ENCODE assay signal across 1 fruit fly cellular context in genomic region chrX:11806196-11806595, dm6.
TF ChIP-seq lines count a peak whose summit lies in the region.

No protein-coding gene starts in this region.

TF ChIP-seq in whole organism, embryonic, 481 proteins besides CTCF, POLR2A, EP300 and RAD21 (continued from another document):
- peak; percentile 30 for TF ChIP-seq BEAF-32 (GFP tag; optimal IDR thresholded peaks at IDR 0.05; lab: Kevin White, UChicago)
- TF ChIP-seq lab (GFP tag; optimal IDR thresholded peaks at IDR 0.05; lab: Kevin White, UChicago), result peak; percentile 48
- no peak for TF ChIP-seq lov (optimal IDR thresholded peaks at IDR 0.05; lab: Kevin White, UChicago)
- TF ChIP-seq lov (GFP tag; IDR thresholded peaks at IDR 0.05; lab: Robert Waterston, UW), result 0 out of 3 replicates have a peak, but pooled peaks have one; percentile 23
- peak; percentile 47 for TF ChIP-seq Hmr (GFP tag; optimal IDR thresholded peaks at IDR 0.05; lab: Kevin White, UChicago)
- peak; percentile 15 for TF ChIP-seq CG14710 (tag; optimal IDR thresholded peaks at IDR 0.05; lab: Kevin White, UChicago)
- TF ChIP-seq Mad (GFP tag; optimal IDR thresholded peaks at IDR 0.05; lab: Kevin White, UChicago), result no peak
- TF ChIP-seq fd64A (GFP tag; optimal IDR thresholded peaks at IDR 0.05; lab: Kevin White, UChicago), result no peak
- peak; percentile 55 for TF ChIP-seq chm (GFP tag; IDR thresholded peaks at IDR 0.05; lab: Robert Waterston, UW)
- no peak for TF ChIP-seq CG9437 (GFP tag; optimal IDR thresholded peaks at IDR 0.05; lab: Kevin White, UChicago)
- no peak for TF ChIP-seq CG1529 (GFP tag; optimal IDR thresholded peaks at IDR 0.05; lab: Kevin White, UChicago)
- TF ChIP-seq Fer3 (tag; optimal IDR thresholded peaks at IDR 0.05; lab: Kevin White, UChicago), result peak; percentile 12
- TF ChIP-seq bsh (GFP tag; optimal IDR thresholded peaks at IDR 0.05; lab: Kevin White, UChicago), result peak in 1 of 2 experiments; percentile 3
- no peak for TF ChIP-seq Blimp-1 (GFP tag; optimal IDR thresholded peaks at IDR 0.05; lab: Kevin White, UChicago)
- no peak for TF ChIP-seq hkb (optimal IDR thresholded peaks at IDR 0.05; lab: Kevin White, UChicago)
- TF ChIP-seq hkb (GFP tag; IDR thresholded peaks at IDR 0.05; lab: Robert Waterston, UW), result peak; percentile 57
- no peak for TF ChIP-seq CG11247 (GFP tag; IDR thresholded peaks at IDR 0.05; lab: Robert Waterston, UW)
- TF ChIP-seq Bteb2 (GFP tag; optimal IDR thresholded peaks at IDR 0.05; lab: Kevin White, UChicago), result no peak
- peak; percentile 100 for TF ChIP-seq Xbp1 (GFP tag; optimal IDR thresholded peaks at IDR 0.05; lab: Kevin White, UChicago)
- TF ChIP-seq grn (GFP tag; optimal IDR thresholded peaks at IDR 0.05; lab: Kevin White, UChicago), result no peak
- TF ChIP-seq Dp (GFP tag; optimal IDR thresholded peaks at IDR 0.05; lab: Kevin White, UChicago), result peak; percentile 37
- no peak for TF ChIP-seq CG8290 (GFP tag; optimal IDR thresholded peaks at IDR 0.05; lab: Kevin White, UChicago)
- TF ChIP-seq CG8290 (tag; optimal IDR thresholded peaks at IDR 0.05; lab: Kevin White, UChicago), result peak in 1 of 2 experiments; percentile 62
- TF ChIP-seq tna (GFP tag; IDR thresholded peaks at IDR 0.05; lab: Robert Waterston, UW; ENCODE audit: partially characterized antibody), result no peak
- no peak for TF ChIP-seq Dek (tag; optimal IDR thresholded peaks at IDR 0.05; lab: Kevin White, UChicago)
- no peak for TF ChIP-seq Ssrp (tag; optimal IDR thresholded peaks at IDR 0.05; lab: Kevin White, UChicago)
- peak; percentile 45 for TF ChIP-seq B-H2 (GFP tag; optimal IDR thresholded peaks at IDR 0.05; lab: Kevin White, UChicago)
- peak; percentile 19 for TF ChIP-seq Hey (tag; optimal IDR thresholded peaks at IDR 0.05; lab: Kevin White, UChicago)
- TF ChIP-seq CG1832 (GFP tag; optimal IDR thresholded peaks at IDR 0.05; lab: Kevin White, UChicago), result no peak
- no peak for TF ChIP-seq az2 (GFP tag; optimal IDR thresholded peaks at IDR 0.05; lab: Kevin White, UChicago)
- TF ChIP-seq CG3995 (GFP tag; optimal IDR thresholded peaks at IDR 0.05; lab: Kevin White, UChicago), result no peak
- TF ChIP-seq nom (GFP tag; optimal IDR thresholded peaks at IDR 0.05; lab: Kevin White, UChicago), result peak; percentile 56
- TF ChIP-seq knrl (GFP tag; IDR thresholded peaks at IDR 0.05; lab: Robert Waterston, UW; ENCODE audit: partially characterized antibody), result 0 out of 3 replicates have a peak, but pooled peaks have one; percentile 27
- 0 out of 2 replicates have a peak, but pooled peaks have one; percentile 36 for TF ChIP-seq bbx (GFP tag; IDR thresholded peaks at IDR 0.05; lab: Robert Waterston, UW; ENCODE audit: partially characterized antibody)
- TF ChIP-seq klu (GFP tag; IDR thresholded peaks at IDR 0.05; lab: Robert Waterston, UW), result no peak
- TF ChIP-seq CG11560 (tag; IDR thresholded peaks at IDR 0.05; lab: Robert Waterston, UW), result no peak
- TF ChIP-seq CG8924 (tag; optimal IDR thresholded peaks at IDR 0.05; lab: Kevin White, UChicago), result no peak
- no peak for TF ChIP-seq ftz-f1 (GFP tag; optimal IDR thresholded peaks at IDR 0.05; lab: Kevin White, UChicago)
- TF ChIP-seq CG1024 (GFP tag; IDR thresholded peaks at IDR 0.05; lab: Robert Waterston, UW), result no peak
- no peak for TF ChIP-seq zen2 (GFP tag; IDR thresholded peaks at IDR 0.05; lab: Robert Waterston, UW; ENCODE audit: partially characterized antibody)
- TF ChIP-seq mam (GFP tag; optimal IDR thresholded peaks at IDR 0.05; lab: Kevin White, UChicago), result no peak
- TF ChIP-seq dmrt99B (tag; optimal IDR thresholded peaks at IDR 0.05; lab: Kevin White, UChicago), result no peak
- TF ChIP-seq NfI (GFP tag; optimal IDR thresholded peaks at IDR 0.05; lab: Kevin White, UChicago), result peak; percentile 37
- TF ChIP-seq CG7786 (GFP tag; optimal IDR thresholded peaks at IDR 0.05; lab: Kevin White, UChicago), result peak; percentile 5
- TF ChIP-seq fu2 (GFP tag; optimal IDR thresholded peaks at IDR 0.05; lab: Kevin White, UChicago), result no peak
- peak; percentile 3 for TF ChIP-seq ATbp (GFP tag; optimal IDR thresholded peaks at IDR 0.05; lab: Kevin White, UChicago)
- no peak for TF ChIP-seq C15 (GFP tag; IDR thresholded peaks at IDR 0.05; lab: Robert Waterston, UW)
- no peak for TF ChIP-seq D (optimal IDR thresholded peaks at IDR 0.05; lab: Kevin White, UChicago)
- peak; percentile 4 for TF ChIP-seq D (GFP tag; optimal IDR thresholded peaks at IDR 0.05; lab: Kevin White, UChicago)
- TF ChIP-seq CG4404 (GFP tag; IDR thresholded peaks at IDR 0.05; lab: Robert Waterston, UW), result no peak
- TF ChIP-seq fd102C (GFP tag; optimal IDR thresholded peaks at IDR 0.05; lab: Kevin White, UChicago), result no peak
- TF ChIP-seq CG12236 (GFP tag; optimal IDR thresholded peaks at IDR 0.05; lab: Kevin White, UChicago), result no peak
- TF ChIP-seq Sry-β (GFP tag; optimal IDR thresholded peaks at IDR 0.05; lab: Kevin White, UChicago), result no peak
- TF ChIP-seq CG10565 (GFP tag; optimal IDR thresholded peaks at IDR 0.05; lab: Kevin White, UChicago), result no peak
- peak; percentile 81; the same call in 1 of the 3 replicates for TF ChIP-seq CG34422 (GFP tag; IDR thresholded peaks at IDR 0.05; lab: Robert Waterston, UW)
- no peak for TF ChIP-seq CG17612 (GFP tag; IDR thresholded peaks at IDR 0.05; lab: Robert Waterston, UW)
- TF ChIP-seq Rfx (GFP tag; IDR thresholded peaks at IDR 0.05; lab: Robert Waterston, UW), result peak; percentile 38; the same call in 1 of the 2 replicates
- peak; percentile 59 for TF ChIP-seq CG15514 (GFP tag; optimal IDR thresholded peaks at IDR 0.05; lab: Kevin White, UChicago)
- peak; percentile 82 for TF ChIP-seq cg (GFP tag; optimal IDR thresholded peaks at IDR 0.05; lab: Kevin White, UChicago)
- no peak for TF ChIP-seq Side (GFP tag; optimal IDR thresholded peaks at IDR 0.05; lab: Kevin White, UChicago)
- no peak for TF ChIP-seq Usf (GFP tag; optimal IDR thresholded peaks at IDR 0.05; lab: Kevin White, UChicago)
- no peak for TF ChIP-seq gt (GFP tag; IDR thresholded peaks at IDR 0.05; lab: Robert Waterston, UW)
- TF ChIP-seq pan (optimal IDR thresholded peaks at IDR 0.05; lab: Kevin White, UChicago), result no peak
- TF ChIP-seq pan (GFP tag; optimal IDR thresholded peaks at IDR 0.05 in 1 of 2, IDR thresholded peaks at IDR 0.05 in 1 of 2), result peak in 1 of 2 experiments; percentile 15
- TF ChIP-seq CoRest (tag; optimal IDR thresholded peaks at IDR 0.05; lab: Kevin White, UChicago), result peak; percentile 1
- no peak for TF ChIP-seq ssp (GFP tag; IDR thresholded peaks at IDR 0.05; lab: Robert Waterston, UW)
- peak; percentile 65 for TF ChIP-seq Ets65A (GFP tag; lab: Kevin White, UChicago)
- no peak for TF ChIP-seq en (GFP tag; optimal IDR thresholded peaks at IDR 0.05; lab: Kevin White, UChicago)
- TF ChIP-seq Hand (GFP tag; optimal IDR thresholded peaks at IDR 0.05; lab: Kevin White, UChicago), result peak; percentile 21
- TF ChIP-seq bowl (GFP tag; IDR thresholded peaks at IDR 0.05; lab: Robert Waterston, UW), result no peak
- peak; percentile 51 for TF ChIP-seq CG3847 (GFP tag; IDR thresholded peaks at IDR 0.05; lab: Robert Waterston, UW)
- no peak for TF ChIP-seq Dfd (GFP tag; optimal IDR thresholded peaks at IDR 0.05; lab: Kevin White, UChicago)
- peak; percentile 42; the same call in 1 of the 3 replicates for TF ChIP-seq CG6175 (GFP tag; IDR thresholded peaks at IDR 0.05; lab: Robert Waterston, UW)
- TF ChIP-seq CG12219 (GFP tag; optimal IDR thresholded peaks at IDR 0.05; lab: Kevin White, UChicago), result no peak
- peak; percentile 76; the same call in 1 of the 4 replicates for TF ChIP-seq chinmo (GFP tag; IDR thresholded peaks at IDR 0.05; lab: Robert Waterston, UW; ENCODE audit: partially characterized antibody)
- 0 out of 2 replicates have a peak, but pooled peaks have one; percentile 5 for TF ChIP-seq Ada2b (GFP tag; IDR thresholded peaks at IDR 0.05; lab: Robert Waterston, UW)
- TF ChIP-seq TFAM (GFP tag; optimal IDR thresholded peaks at IDR 0.05; lab: Kevin White, UChicago), result no peak
- TF ChIP-seq CG34376 (GFP tag; optimal IDR thresholded peaks at IDR 0.05; lab: Kevin White, UChicago), result peak; percentile 36
- peak; percentile 53 for TF ChIP-seq pzg (GFP tag; optimal IDR thresholded peaks at IDR 0.05; lab: Kevin White, UChicago)
- TF ChIP-seq btn (GFP tag; optimal IDR thresholded peaks at IDR 0.05; lab: Kevin White, UChicago), result no peak
- no peak for TF ChIP-seq eve (GFP tag; optimal IDR thresholded peaks at IDR 0.05; lab: Kevin White, UChicago)
- peak; percentile 21 for TF ChIP-seq CG11504 (tag; optimal IDR thresholded peaks at IDR 0.05; lab: Kevin White, UChicago)
- TF ChIP-seq pfk (GFP tag; optimal IDR thresholded peaks at IDR 0.05; lab: Kevin White, UChicago), result peak; percentile 59
- TF ChIP-seq CG12155 (GFP tag; optimal IDR thresholded peaks at IDR 0.05; lab: Kevin White, UChicago), result no peak
- no peak for TF ChIP-seq CG32767 (GFP tag; IDR thresholded peaks at IDR 0.05; lab: Robert Waterston, UW)
- no peak for TF ChIP-seq ham (GFP tag; IDR thresholded peaks at IDR 0.05; lab: Robert Waterston, UW)
- peak; percentile 6 for TF ChIP-seq CG15269 (tag; optimal IDR thresholded peaks at IDR 0.05; lab: Kevin White, UChicago)
- no peak for TF ChIP-seq CG15011 (GFP tag; optimal IDR thresholded peaks at IDR 0.05; lab: Kevin White, UChicago)
- TF ChIP-seq disco-r (GFP tag; optimal IDR thresholded peaks at IDR 0.05; lab: Kevin White, UChicago), result no peak
- peak; percentile 56 for TF ChIP-seq sens (GFP tag; lab: Kevin White, UChicago)
- peak; percentile 42 for TF ChIP-seq CG1603 (tag; optimal IDR thresholded peaks at IDR 0.05; lab: Kevin White, UChicago)
- TF ChIP-seq Antp (GFP tag; optimal IDR thresholded peaks at IDR 0.05; lab: Kevin White, UChicago), result no peak
- TF ChIP-seq CG4360 (GFP tag; IDR thresholded peaks at IDR 0.05; lab: Robert Waterston, UW), result no peak
- TF ChIP-seq salm (tag; optimal IDR thresholded peaks at IDR 0.05; lab: Kevin White, UChicago), result no peak
- TF ChIP-seq Ets97D (GFP tag; optimal IDR thresholded peaks at IDR 0.05; lab: Kevin White, UChicago), result peak; percentile 42
- no peak for TF ChIP-seq unpg (GFP tag; optimal IDR thresholded peaks at IDR 0.05; lab: Kevin White, UChicago)
- peak; percentile 87 for TF ChIP-seq Med (GFP tag; lab: Kevin White, UChicago)
- peak; percentile 43; the same call in 1 of the 2 replicates for TF ChIP-seq CG14014 (GFP tag; IDR thresholded peaks at IDR 0.05; lab: Robert Waterston, UW)
- peak; percentile 27; the same call in 1 of the 2 replicates for TF ChIP-seq slbo (GFP tag; IDR thresholded peaks at IDR 0.05; lab: Robert Waterston, UW)
- TF ChIP-seq HLHmδ (GFP tag; optimal IDR thresholded peaks at IDR 0.05; lab: Kevin White, UChicago), result peak; percentile 33
- TF ChIP-seq gfzf (GFP tag; optimal IDR thresholded peaks at IDR 0.05; lab: Kevin White, UChicago), result peak; percentile 12
- TF ChIP-seq stc (GFP tag; IDR thresholded peaks at IDR 0.05; lab: Robert Waterston, UW), result no peak
- peak; percentile 22 for TF ChIP-seq lilli (GFP tag; optimal IDR thresholded peaks at IDR 0.05; lab: Kevin White, UChicago)
- no peak for TF ChIP-seq Fer2 (tag; optimal IDR thresholded peaks at IDR 0.05; lab: Kevin White, UChicago)
- peak; percentile 6 for TF ChIP-seq grau (tag; optimal IDR thresholded peaks at IDR 0.05; lab: Kevin White, UChicago)
- TF ChIP-seq z (GFP tag; IDR thresholded peaks at IDR 0.05; lab: Robert Waterston, UW), result 0 out of 3 replicates have a peak, but pooled peaks have one; percentile 9
- peak; percentile 37; the same call in 1 of the 2 replicates for TF ChIP-seq vvl (GFP tag; IDR thresholded peaks at IDR 0.05; lab: Robert Waterston, UW)
- peak; percentile 26 for TF ChIP-seq HmgZ (tag; optimal IDR thresholded peaks at IDR 0.05; lab: Kevin White, UChicago)
TF ChIP-seq in whole organism, embryonic: peak in this region for 83.
